Worm (Caenorhabditis elegans) whole organism, L2 larva: ENCODE data around the gene C52E2.2.

Experiments
- C34F6.9 ChIP-seq: fragments of 150-350 bp; optimal IDR thresholded peaks from 2 replicates; lab custom pipeline; 2014; ENCODE audit warnings: missing biosample characterization, missing genetic modification characterization
- R02D3.7 ChIP-seq: fragments of 150-350 bp; optimal IDR thresholded peaks from 2 replicates; lab custom pipeline; 2014; ENCODE audit warnings: missing biosample characterization, missing genetic modification characterization
- alr-1 ChIP-seq: fragments of 150-350 bp; optimal IDR thresholded peaks from 2 replicates; lab custom pipeline; 2014; ENCODE audit warnings: missing biosample characterization, missing genetic modification characterization
- aly-2 ChIP-seq: fragments of 150-350 bp; optimal IDR thresholded peaks from 2 replicates; lab custom pipeline; 2014; ENCODE audit warnings: missing biosample characterization, missing genetic modification characterization
- fos-1 ChIP-seq: fragments of 150-350 bp; optimal IDR thresholded peaks from 2 replicates; lab custom pipeline; 2014; ENCODE audit warnings: missing biosample characterization, missing genetic modification characterization
- gmeb-1 ChIP-seq: fragments of 150-350 bp; optimal IDR thresholded peaks from 2 replicates; lab custom pipeline; 2014; ENCODE audit warnings: missing biosample characterization, missing genetic modification characterization
- lin-11 ChIP-seq: fragments of 150-350 bp; sonication (generic microtip); optimal IDR thresholded peaks from 2 replicates; lab custom pipeline; 2014; ENCODE audit warnings: missing biosample characterization, missing genetic modification characterization, inconsistent platforms, mixed read lengths
- lin-13 ChIP-seq: fragments of 150-350 bp; optimal IDR thresholded peaks from 2 replicates; lab custom pipeline; 2014; ENCODE audit warnings: missing biosample characterization, missing genetic modification reagents, missing genetic modification characterization
- lin-39 ChIP-seq: fragments of 150-350 bp; optimal IDR thresholded peaks from 2 replicates; lab custom pipeline; 2014; ENCODE audit warnings: missing biosample characterization, missing genetic modification reagents, missing genetic modification characterization
- mdl-1 ChIP-seq, 2 experiments: fragments of 150-350 bp in 1 of 2; sonication (generic microtip) in 1 of 2; optimal IDR thresholded peaks; 2 replicates each; lab custom pipeline; 2017; ENCODE audit warnings: missing biosample characterization in 2 of 2, missing genetic modification characterization in 2 of 2
- nhr-10 ChIP-seq: sonication (generic microtip); optimal IDR thresholded peaks from 2 replicates; lab custom pipeline; 2017; ENCODE audit warnings: missing biosample characterization, missing genetic modification characterization
- nhr-11 ChIP-seq: fragments of 150-350 bp; optimal IDR thresholded peaks from 2 replicates; lab custom pipeline; 2014; ENCODE audit warnings: missing biosample characterization, missing genetic modification characterization
- nhr-21 ChIP-seq: fragments of 150-350 bp; optimal IDR thresholded peaks from 2 replicates; lab custom pipeline; 2014; ENCODE audit warnings: missing biosample characterization, missing genetic modification characterization
- peb-1 ChIP-seq: fragments of 150-350 bp; optimal IDR thresholded peaks from 2 replicates; lab custom pipeline; 2014; ENCODE audit warnings: missing biosample characterization, missing genetic modification characterization
- snpc-4 ChIP-seq: fragments of 150-350 bp; optimal IDR thresholded peaks from 2 replicates; lab custom pipeline; 2014; ENCODE audit warnings: missing biosample characterization, missing genetic modification characterization
- unc-55 ChIP-seq: fragments of 150-350 bp; sonication (generic microtip); optimal IDR thresholded peaks from 3 replicates; lab custom pipeline; 2014; ENCODE audit warnings: missing biosample characterization, missing genetic modification reagents, missing genetic modification characterization
- unc-62 ChIP-seq: fragments of 150-350 bp; optimal IDR thresholded peaks from 2 replicates; lab custom pipeline; 2014; ENCODE audit warnings: missing biosample characterization, missing genetic modification reagents, missing genetic modification characterization
- ztf-1 ChIP-seq: fragments of 200-800 bp; sonication (Bioruptor generic); conservative IDR thresholded peaks from 2 replicates; pipeline ENCODE4 v1.3.6; 2022; ENCODE audit warnings: missing genetic modification characterization, missing compliant biosample characterization

The C52E2.2 gene

ce11 chrII:1897936-1898335 lies 45.3 kb downstream of the C52E2.2 start, which contains the start of gene C46F9.6:
TSS of gene C46F9.6 (plus strand) at chrII:1898236.
- TF ChIP-seq fos-1 (peak; percentile 9), snpc-4 (no peak), R02D3.7 (tag; lab: Kevin White, UChicago) (no peak), mdl-1 (tag; optimal IDR thresholded peaks at IDR 0.05; lab: Kevin White, UChicago) (no peak), peb-1 (tag; lab: Kevin White, UChicago) (no peak)

DNA sequence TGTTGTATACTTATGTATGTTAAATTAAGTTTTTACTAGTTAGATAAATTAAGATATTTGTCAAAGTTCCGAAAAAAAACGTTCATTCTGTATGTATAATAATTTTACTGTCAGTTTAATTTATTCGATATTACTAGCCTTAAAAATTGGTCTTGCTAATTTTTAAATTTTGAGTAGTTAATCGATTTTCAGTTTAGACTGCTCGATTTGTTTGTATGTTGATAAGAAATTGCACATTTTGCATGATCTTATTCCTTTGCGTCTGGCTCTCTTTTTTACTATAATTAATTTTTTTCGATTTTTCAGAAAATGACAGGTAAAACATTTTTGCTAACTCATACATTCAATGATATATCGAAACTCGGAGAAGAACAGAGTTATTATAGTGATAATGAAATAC lies 47.3 kb downstream of the C52E2.2 start, which contains the start of gene math-24:
Gene math-24 (plus strand): TSS at position 301 of the 400 bp plus-strand sequence.
- TF ChIP-seq C34F6.9 (no peak), nhr-10 (no peak), fos-1 (no peak), aly-2 (tag; lab: Kevin White, UChicago) (no peak), nhr-11 (tag; lab: Kevin White, UChicago) (no peak), peb-1 (tag; lab: Kevin White, UChicago) (no peak), gmeb-1 (tag; lab: Kevin White, UChicago) (no peak), lin-11 (tag; lab: Kevin White, UChicago) (no peak), unc-62 (no peak), ztf-1 (no peak), lin-39 (tag; lab: Kevin White, UChicago) (no peak), alr-1 (no peak), unc-55 (no peak), lin-13 (GFP tag; lab: Kevin White, UChicago) (no peak), nhr-21 (no peak)
- TF ChIP-seq, all 48 proteins: peak for 0

ce11 chrII:1901981-1902380 lies 49.4 kb downstream of the C52E2.2 start, which contains the start of gene math-23:
TSS of gene math-23 (plus strand) at chrII:1902281.
- no peak for TF ChIP-seq nhr-10
- no peak for TF ChIP-seq R02D3.7 (tag; lab: Kevin White, UChicago)
